Worm (Caenorhabditis elegans) whole organism, L3 larva: ENCODE results near the gene C55B6.1.

Experiments
- aly-2 ChIP-seq: fragments of 150-350 bp; optimal IDR thresholded peaks from 2 replicates; lab custom pipeline; 2014; ENCODE audit warnings: missing biosample characterization, missing genetic modification characterization
- daf-12 ChIP-seq: fragments of 150-350 bp; optimal IDR thresholded peaks from 2 replicates; lab custom pipeline; 2014; ENCODE audit warnings: missing biosample characterization, missing genetic modification reagents, missing genetic modification characterization
- egl-27 ChIP-seq: sonication (generic microtip); optimal IDR thresholded peaks from 4 replicates; lab custom pipeline; 2017; ENCODE audit warnings: missing biosample characterization, missing genetic modification reagents, missing genetic modification characterization
- egl-5 ChIP-seq: fragments of 150-350 bp; optimal IDR thresholded peaks from 2 replicates; lab custom pipeline; 2017; ENCODE audit warnings: missing biosample characterization, missing genetic modification reagents, missing genetic modification characterization, inconsistent platforms
- mdl-1 ChIP-seq: fragments of 150-350 bp; optimal IDR thresholded peaks from 2 replicates; lab custom pipeline; 2014; ENCODE audit warnings: missing biosample characterization, missing genetic modification characterization
- mml-1 ChIP-seq: fragments of 150-350 bp; sonication (generic microtip); optimal IDR thresholded peaks from 3 replicates; lab custom pipeline; 2014; ENCODE audit warnings: missing biosample characterization, missing genetic modification characterization
- nhr-12 ChIP-seq: fragments of 150-350 bp; optimal IDR thresholded peaks from 2 replicates; lab custom pipeline; 2014; ENCODE audit warnings: missing biosample characterization, missing genetic modification characterization
- nhr-237 ChIP-seq: fragments of 150-350 bp; optimal IDR thresholded peaks from 2 replicates; lab custom pipeline; 2014; ENCODE audit warnings: missing biosample characterization, missing genetic modification characterization
- nhr-67 ChIP-seq: fragments of 150-350 bp; optimal IDR thresholded peaks from 2 replicates; lab custom pipeline; 2014; ENCODE audit warnings: missing biosample characterization, missing genetic modification characterization
- pqm-1 ChIP-seq: fragments of 150-350 bp; optimal IDR thresholded peaks from 2 replicates; lab custom pipeline; 2017; ENCODE audit warnings: missing biosample characterization, missing genetic modification characterization, inconsistent platforms
- tbx-2 ChIP-seq: sonication (generic microtip); optimal IDR thresholded peaks from 2 replicates; lab custom pipeline; 2016; ENCODE audit warnings: mild to moderate bottlenecking, missing genetic modification characterization, missing compliant biosample characterization

DNA sequence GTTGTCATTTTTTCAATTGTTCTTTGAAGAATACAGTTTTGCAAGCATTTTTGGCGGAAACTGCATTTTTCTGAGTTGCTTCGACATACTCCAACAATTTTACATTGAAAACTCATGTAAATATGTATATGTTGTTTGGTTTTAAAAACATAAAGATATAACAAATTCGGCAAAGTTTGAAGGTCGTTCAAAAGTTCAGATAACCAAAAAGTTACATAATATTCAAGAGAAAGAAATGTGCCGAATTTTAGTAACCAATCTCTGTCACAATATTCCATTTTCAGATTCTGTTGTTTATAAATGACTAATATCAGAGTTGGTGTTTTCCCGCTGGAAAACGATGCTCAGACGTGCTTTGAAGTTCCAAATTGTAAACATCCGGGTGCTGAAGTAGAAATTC lies 6.3 kb downstream of the C55B6.1 start, which contains the start of gene ZK867.2:
- TF ChIP-seq egl-5 (tag; lab: Kevin White, UChicago) (no peak), daf-12 (tag; lab: Kevin White, UChicago) (no peak), mdl-1 (tag; lab: Kevin White, UChicago) (no peak), nhr-237 (tag; lab: Kevin White, UChicago) (no peak), mml-1 (tag; lab: Kevin White, UChicago) (no peak), egl-27 (no peak), aly-2 (tag; lab: Kevin White, UChicago) (no peak), tbx-2 (tag; lab: Kevin White, UChicago) (no peak), nhr-12 (tag; lab: Kevin White, UChicago) (no peak), pqm-1 (tag; lab: Kevin White, UChicago) (no peak), nhr-67 (tag; lab: Kevin White, UChicago) (no peak)
